Worm (Caenorhabditis elegans): Measurements from ENCODE around the gene rpc-11.

DNA sequence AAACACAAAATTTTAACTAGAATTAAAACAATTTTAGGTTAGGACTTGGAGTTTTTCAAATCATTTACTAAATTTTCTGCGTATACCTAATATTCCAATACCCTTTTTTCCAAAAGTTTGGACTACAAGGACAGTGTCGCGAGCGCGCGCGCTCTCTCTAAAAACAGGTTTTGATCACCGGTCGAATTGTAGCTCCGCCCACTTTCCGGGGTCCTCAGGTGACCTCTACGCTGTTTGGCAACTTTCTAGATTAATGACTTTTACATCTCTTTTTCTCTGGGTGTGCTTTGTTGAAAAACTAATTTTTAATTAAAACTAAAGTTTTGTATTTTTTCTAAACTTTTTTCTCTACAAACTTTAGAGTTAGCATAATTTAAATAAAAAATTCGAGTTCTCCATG, 20.8 kb downstream of the rpc-11 start:
- TF ChIP-seq ama-1 (optimal IDR thresholded peaks at IDR 0.05) (no peak), scrt-1 (GFP tag; IDR thresholded peaks at IDR 0.05) (no peak), pes-1 (GFP tag; IDR thresholded peaks at IDR 0.05) (no peak)

Data from whole organism, early embryonic.